Worm (Caenorhabditis elegans) whole organism, L1 larva: Measurements from ENCODE around the gene klf-3.

Source experiments
- C16A3.4 ChIP-seq: fragments of 150-350 bp; optimal IDR thresholded peaks from 2 replicates; lab custom pipeline; 2014; ENCODE audit warnings: missing biosample characterization, missing genetic modification characterization
- Y116A8C.19 ChIP-seq: sonication (generic microtip); optimal IDR thresholded peaks from 2 replicates; lab custom pipeline; 2016; ENCODE audit warnings: missing compliant biosample characterization, missing genetic modification characterization, borderline replicate concordance
- aly-2 ChIP-seq: fragments of 150-350 bp; optimal IDR thresholded peaks from 2 replicates; lab custom pipeline; 2014; ENCODE audit warnings: missing biosample characterization, missing genetic modification characterization
- ama-1 ChIP-seq: fragments of 150-350 bp; optimal IDR thresholded peaks from 2 replicates; lab custom pipeline; 2014
- blmp-1 ChIP-seq: fragments of 150-350 bp; optimal IDR thresholded peaks from 2 replicates; lab custom pipeline; 2014; ENCODE audit warnings: missing biosample characterization, missing genetic modification characterization
- ceh-63 ChIP-seq: fragments of 200-800 bp; sonication (Bioruptor generic); optimal IDR thresholded peaks from 2 replicates; lab custom pipeline; 2018; ENCODE audit warnings: mild to moderate bottlenecking, missing genetic modification characterization, missing compliant biosample characterization
- ceh-90 ChIP-seq: sonication (generic microtip); optimal IDR thresholded peaks from 2 replicates; lab custom pipeline; 2016; ENCODE audit warnings: missing genetic modification characterization, missing compliant biosample characterization
- ces-1 ChIP-seq: fragments of 150-350 bp; optimal IDR thresholded peaks from 2 replicates; lab custom pipeline; 2014; ENCODE audit warnings: missing biosample characterization, missing genetic modification reagents, missing genetic modification characterization
- dpl-1 ChIP-seq, 3 experiments: fragments of 150-350 bp in 2 of 3; sonication (generic microtip) in 1 of 3; optimal IDR thresholded peaks; 2 replicates each; lab custom pipeline; 2014 to 2017; ENCODE audit warnings: missing biosample characterization in 3 of 3, missing genetic modification characterization in 3 of 3, missing genetic modification reagents in 3 of 3
- efl-1 ChIP-seq, 4 experiments: fragments of 150-350 bp; optimal IDR thresholded peaks in 3 of 4; peaks in 1 of 4; 1 replicate in 1 of 4; 2 replicates in 3 of 4; lab custom pipeline; 2014; ENCODE audit warnings: missing biosample characterization in 2 of 4, missing genetic modification characterization in 2 of 4, missing genetic modification reagents in 2 of 4
- egl-27 ChIP-seq, 2 experiments: fragments of 150-350 bp in 1 of 2; sonication (generic microtip); optimal IDR thresholded peaks; 3 replicates each; lab custom pipeline; 2017 to 2018; ENCODE audit warnings: missing biosample characterization in 2 of 2, missing genetic modification characterization in 2 of 2, missing genetic modification reagents in 2 of 2
- elt-2 ChIP-seq: sonication (generic microtip); optimal IDR thresholded peaks from 2 replicates; lab custom pipeline; 2016; ENCODE audit warnings: missing genetic modification characterization, mild to moderate bottlenecking, inconsistent platforms, missing compliant biosample characterization, missing genetic modification reagents
- ets-5 ChIP-seq: fragments of 200-800 bp; sonication (Bioruptor generic); IDR thresholded peaks from 2 replicates; pipeline ENCODE4 v1.3.6; 2022; ENCODE audit warnings: missing genetic modification characterization, missing compliant biosample characterization
- fkh-10 ChIP-seq: sonication (generic microtip); optimal IDR thresholded peaks from 2 replicates; lab custom pipeline; 2017; ENCODE audit warnings: missing biosample characterization, missing genetic modification reagents, missing genetic modification characterization
- hlh-4 ChIP-seq: sonication (generic microtip); optimal IDR thresholded peaks from 2 replicates; lab custom pipeline; 2016; ENCODE audit warnings: mild to moderate bottlenecking, missing genetic modification characterization, missing compliant biosample characterization
- hpl-2 ChIP-seq: fragments of 150-350 bp; optimal IDR thresholded peaks from 2 replicates; lab custom pipeline; 2014; ENCODE audit warnings: missing biosample characterization, missing genetic modification reagents, missing genetic modification characterization
- irx-1 ChIP-seq: sonication (generic microtip); optimal IDR thresholded peaks from 2 replicates; lab custom pipeline; 2016; ENCODE audit warnings: missing genetic modification characterization, missing compliant biosample characterization
- lin-13 ChIP-seq: fragments of 150-350 bp; optimal IDR thresholded peaks from 2 replicates; lab custom pipeline; 2014; ENCODE audit warnings: missing biosample characterization, missing genetic modification reagents, missing genetic modification characterization
- lin-14 ChIP-seq: fragments of 200-800 bp; sonication (Bioruptor generic); optimal IDR thresholded peaks from 2 replicates; lab custom pipeline; 2018; ENCODE audit warnings: mild to moderate bottlenecking, missing genetic modification characterization, moderate library complexity, missing compliant biosample characterization
- lin-39 ChIP-seq: fragments of 150-350 bp; optimal IDR thresholded peaks from 2 replicates; lab custom pipeline; 2014; ENCODE audit warnings: missing biosample characterization, missing genetic modification reagents, missing genetic modification characterization
- lsy-2 ChIP-seq, 2 experiments: fragments of 150-350 bp; optimal IDR thresholded peaks; 2 replicates each; lab custom pipeline; 2014; ENCODE audit warnings: missing biosample characterization in 2 of 2, missing genetic modification characterization in 2 of 2
- mdl-1 ChIP-seq, 2 experiments: fragments of 150-350 bp; optimal IDR thresholded peaks; 2 replicates each; lab custom pipeline; 2014 to 2017; ENCODE audit warnings: missing biosample characterization in 2 of 2, missing genetic modification characterization in 2 of 2, inconsistent platforms in 1 of 2
- mef-2 ChIP-seq: fragments of 150-350 bp; optimal IDR thresholded peaks from 2 replicates; lab custom pipeline; 2014; ENCODE audit warnings: missing biosample characterization, missing genetic modification characterization
- mep-1 ChIP-seq: fragments of 150-350 bp; optimal IDR thresholded peaks from 2 replicates; lab custom pipeline; 2014; ENCODE audit warnings: missing biosample characterization, missing genetic modification characterization
- nhr-12 ChIP-seq: sonication (generic microtip); optimal IDR thresholded peaks from 2 replicates; lab custom pipeline; 2017; ENCODE audit warnings: missing biosample characterization, missing genetic modification characterization
- nhr-19 ChIP-seq: fragments of 200-800 bp; sonication (Bioruptor generic); conservative IDR thresholded peaks from 2 replicates; pipeline ENCODE4 v1.3.6; 2022; ENCODE audit warnings: missing genetic modification characterization, missing compliant biosample characterization
- nhr-20 ChIP-seq: sonication (generic microtip); optimal IDR thresholded peaks from 2 replicates; lab custom pipeline; 2016; ENCODE audit warnings: mild to moderate bottlenecking, missing genetic modification characterization, missing compliant biosample characterization
- nhr-237 ChIP-seq: fragments of 150-350 bp; optimal IDR thresholded peaks from 2 replicates; lab custom pipeline; 2014; ENCODE audit warnings: missing biosample characterization, missing genetic modification characterization
- nhr-47 ChIP-seq: sonication (generic microtip); optimal IDR thresholded peaks from 2 replicates; lab custom pipeline; 2016; ENCODE audit warnings: mild to moderate bottlenecking, missing genetic modification characterization, moderate library complexity, missing compliant biosample characterization
- nhr-71 ChIP-seq: sonication (generic microtip); optimal IDR thresholded peaks from 2 replicates; lab custom pipeline; 2016; ENCODE audit warnings: mild to moderate bottlenecking, missing genetic modification characterization, moderate library complexity, missing compliant biosample characterization
- nhr-76 ChIP-seq: sonication (generic microtip); optimal IDR thresholded peaks from 2 replicates; lab custom pipeline; 2017; ENCODE audit warnings: missing biosample characterization, missing genetic modification characterization
- nhr-84 ChIP-seq: sonication (generic microtip); optimal IDR thresholded peaks from 2 replicates; lab custom pipeline; 2017; ENCODE audit warnings: missing biosample characterization, missing genetic modification characterization
- pag-3 ChIP-seq: sonication (generic microtip); optimal IDR thresholded peaks from 2 replicates; lab custom pipeline; 2017; ENCODE audit warnings: missing genetic modification characterization, mild to moderate bottlenecking, missing compliant biosample characterization, antibody characterized with exemption, borderline replicate concordance; ENCODE audit not compliant: insufficient read depth
- pax-3 ChIP-seq: fragments of 200-800 bp; sonication (Bioruptor generic); optimal IDR thresholded peaks from 2 replicates; lab custom pipeline; 2018; ENCODE audit warnings: mild to moderate bottlenecking, missing genetic modification characterization, moderate library complexity, missing compliant biosample characterization
- pqm-1 ChIP-seq: sonication (generic microtip); optimal IDR thresholded peaks from 3 replicates; lab custom pipeline; 2017; ENCODE audit warnings: missing biosample characterization, missing genetic modification characterization
- rnt-1 ChIP-seq: sonication (generic microtip); optimal IDR thresholded peaks from 2 replicates; lab custom pipeline; 2016; ENCODE audit warnings: mild to moderate bottlenecking, missing genetic modification characterization, moderate library complexity, missing compliant biosample characterization
- snpc-4 ChIP-seq: fragments of 150-350 bp; optimal IDR thresholded peaks from 2 replicates; lab custom pipeline; 2014; ENCODE audit warnings: missing biosample characterization, missing genetic modification characterization
- snu-23 ChIP-seq: sonication (generic microtip); optimal IDR thresholded peaks from 2 replicates; lab custom pipeline; 2016; ENCODE audit warnings: missing genetic modification characterization, missing compliant biosample characterization
- sox-4 ChIP-seq: sonication (generic microtip); optimal IDR thresholded peaks from 2 replicates; lab custom pipeline; 2016; ENCODE audit warnings: missing genetic modification characterization, missing compliant biosample characterization
- sptf-1 ChIP-seq: fragments of 150-350 bp; optimal IDR thresholded peaks from 2 replicates; lab custom pipeline; 2014; ENCODE audit warnings: missing biosample characterization, missing genetic modification characterization
- sup-37 ChIP-seq: fragments of 200-800 bp; sonication (Bioruptor generic); optimal IDR thresholded peaks from 2 replicates; lab custom pipeline; 2018; ENCODE audit warnings: mild to moderate bottlenecking, missing genetic modification characterization, missing compliant biosample characterization
- swsn-7 ChIP-seq: sonication (generic microtip); optimal IDR thresholded peaks from 2 replicates; lab custom pipeline; 2016; ENCODE audit warnings: missing genetic modification characterization, missing compliant biosample characterization
- tbx-2 ChIP-seq: sonication (generic microtip); optimal IDR thresholded peaks from 2 replicates; lab custom pipeline; 2016; ENCODE audit warnings: missing genetic modification characterization, missing compliant biosample characterization
- tlp-1 ChIP-seq: fragments of 150-350 bp; optimal IDR thresholded peaks from 2 replicates; lab custom pipeline; 2014; ENCODE audit warnings: missing biosample characterization, missing genetic modification characterization
- unc-30 ChIP-seq: sonication (generic microtip); optimal IDR thresholded peaks from 2 replicates; lab custom pipeline; 2017; ENCODE audit warnings: missing biosample characterization, missing genetic modification characterization
- unc-62 ChIP-seq: fragments of 150-350 bp; optimal IDR thresholded peaks from 2 replicates; lab custom pipeline; 2014; ENCODE audit warnings: missing biosample characterization, missing genetic modification reagents, missing genetic modification characterization
- unc-86 ChIP-seq: sonication (generic microtip); optimal IDR thresholded peaks from 2 replicates; lab custom pipeline; 2016; ENCODE audit warnings: missing genetic modification characterization, missing compliant biosample characterization
- vab-15 ChIP-seq: sonication (generic microtip); optimal IDR thresholded peaks from 2 replicates; lab custom pipeline; 2017; ENCODE audit warnings: missing genotype, mild to moderate bottlenecking, missing genetic modification characterization, missing compliant biosample characterization
- xbp-1 ChIP-seq: sonication (generic microtip); optimal IDR thresholded peaks from 2 replicates; lab custom pipeline; 2016; ENCODE audit warnings: missing genetic modification characterization, missing compliant biosample characterization
- zip-4 ChIP-seq: fragments of 200-800 bp; sonication (Bioruptor generic); optimal IDR thresholded peaks from 2 replicates; lab custom pipeline; 2018; ENCODE audit warnings: mild to moderate bottlenecking, missing genetic modification characterization, moderate library complexity, missing compliant biosample characterization
- ztf-11 ChIP-seq, 2 experiments: sonication (generic microtip); optimal IDR thresholded peaks; 2 replicates each; lab custom pipeline; 2016 to 2017; ENCODE audit warnings: missing genetic modification characterization in 2 of 2, missing biosample characterization in 1 of 2, missing compliant biosample characterization in 1 of 2
- ztf-4 ChIP-seq: fragments of 150-350 bp; optimal IDR thresholded peaks from 2 replicates; lab custom pipeline; 2014; ENCODE audit warnings: missing biosample characterization, missing genetic modification characterization

Gene klf-3

ce11 chrII:6587264-6587870 lies 29.3 kb upstream of the klf-3 start, which contains the start of gene C56C10.7 (continued):
- no peak for TF ChIP-seq mef-2
- no peak for TF ChIP-seq xbp-1
- no peak for TF ChIP-seq ceh-90
- TF ChIP-seq efl-1 (optimal IDR thresholded peaks at IDR 0.05; lab: Kevin White, UChicago): no peak
- no peak for TF ChIP-seq efl-1 (GFP tag; optimal IDR thresholded peaks at IDR 0.05 in 1 of 2; lab: Kevin White, UChicago)
- TF ChIP-seq C16A3.4 (tag; lab: Kevin White, UChicago): no peak
- peak; percentile 32 for TF ChIP-seq snu-23 (GFP tag; lab: Kevin White, UChicago)
- TF ChIP-seq rnt-1 (tag; lab: Kevin White, UChicago): no peak
- TF ChIP-seq pax-3 (tag; lab: Kevin White, UChicago): no peak
- TF ChIP-seq ets-5 (GFP tag; lab: Robert Waterston, UW): no peak
- TF ChIP-seq ama-1 (lab: Kevin White, UChicago): peak; percentile 62
- no peak for TF ChIP-seq tbx-2 (tag; lab: Kevin White, UChicago)
- peak; percentile 30 for TF ChIP-seq elt-2 (tag; lab: Kevin White, UChicago)
- no peak for TF ChIP-seq tlp-1 (tag; lab: Kevin White, UChicago)
- TF ChIP-seq sptf-1 (tag; lab: Kevin White, UChicago): no peak
- no peak for TF ChIP-seq irx-1 (tag; lab: Kevin White, UChicago)
- no peak for TF ChIP-seq nhr-47 (tag; lab: Kevin White, UChicago)
- TF ChIP-seq unc-62 (GFP tag; lab: Kevin White, UChicago): no peak
- no peak for TF ChIP-seq ztf-4 (tag; lab: Kevin White, UChicago)
- no peak for TF ChIP-seq hpl-2 (GFP tag; lab: Kevin White, UChicago)
- TF ChIP-seq nhr-237: no peak
- TF ChIP-seq unc-30 (tag; lab: Kevin White, UChicago): no peak
- TF ChIP-seq nhr-71: peak; percentile 11
- TF ChIP-seq Y116A8C.19 (tag; lab: Kevin White, UChicago): no peak
- no peak for TF ChIP-seq zip-4 (GFP tag; lab: Kevin White, UChicago)
- TF ChIP-seq lin-13 (GFP tag; lab: Kevin White, UChicago): no peak
- TF ChIP-seq ces-1 (GFP tag; lab: Kevin White, UChicago): no peak
- no peak for TF ChIP-seq mdl-1 (tag; optimal IDR thresholded peaks at IDR 0.05; lab: Kevin White, UChicago)
- no peak for TF ChIP-seq unc-86 (tag; lab: Kevin White, UChicago)
- no peak for TF ChIP-seq snpc-4 (tag; lab: Kevin White, UChicago)
- no peak for TF ChIP-seq blmp-1
- no peak for TF ChIP-seq pqm-1 (tag; lab: Kevin White, UChicago)
- no peak for TF ChIP-seq ceh-63 (GFP tag; lab: Kevin White, UChicago)
- TF ChIP-seq vab-15 (tag; lab: Kevin White, UChicago): no peak
- TF ChIP-seq fkh-10 (GFP tag; lab: Kevin White, UChicago): no peak
- no peak for TF ChIP-seq sup-37 (GFP tag; lab: Kevin White, UChicago)
- TF ChIP-seq lsy-2 (tag; optimal IDR thresholded peaks at IDR 0.05; lab: Kevin White, UChicago): peak in 1 of 2 experiments; percentile 15
- TF ChIP-seq hlh-4: no peak
- TF ChIP-seq sox-4 (tag; lab: Kevin White, UChicago): no peak
- TF ChIP-seq aly-2 (tag; lab: Kevin White, UChicago): peak; percentile 75
- no peak for TF ChIP-seq dpl-1 (GFP tag; optimal IDR thresholded peaks at IDR 0.05; lab: Kevin White, UChicago)
- peak in 1 of 2 experiments; percentile 3 for TF ChIP-seq ztf-11 (tag; optimal IDR thresholded peaks at IDR 0.05; lab: Kevin White, UChicago)
- no peak for TF ChIP-seq nhr-84 (tag; lab: Kevin White, UChicago)
- TF ChIP-seq egl-27 (tag; optimal IDR thresholded peaks at IDR 0.05; lab: Kevin White, UChicago): no peak
- no peak for TF ChIP-seq nhr-76
- no peak for TF ChIP-seq pag-3 (tag; lab: Kevin White, UChicago)
- TF ChIP-seq nhr-19 (GFP tag; lab: Robert Waterston, UW): no peak
- no peak for TF ChIP-seq lin-14 (GFP tag; lab: Kevin White, UChicago)
- no peak for TF ChIP-seq lin-39 (tag; lab: Kevin White, UChicago)
- no peak for TF ChIP-seq mep-1 (tag; lab: Kevin White, UChicago)
- no peak for TF ChIP-seq swsn-7
- TF ChIP-seq nhr-20: peak; percentile 1
- TF ChIP-seq nhr-12 (tag; lab: Kevin White, UChicago): no peak
